Fruit fly (Drosophila melanogaster): Measurements from ENCODE around the gene CG12289.

DNA sequence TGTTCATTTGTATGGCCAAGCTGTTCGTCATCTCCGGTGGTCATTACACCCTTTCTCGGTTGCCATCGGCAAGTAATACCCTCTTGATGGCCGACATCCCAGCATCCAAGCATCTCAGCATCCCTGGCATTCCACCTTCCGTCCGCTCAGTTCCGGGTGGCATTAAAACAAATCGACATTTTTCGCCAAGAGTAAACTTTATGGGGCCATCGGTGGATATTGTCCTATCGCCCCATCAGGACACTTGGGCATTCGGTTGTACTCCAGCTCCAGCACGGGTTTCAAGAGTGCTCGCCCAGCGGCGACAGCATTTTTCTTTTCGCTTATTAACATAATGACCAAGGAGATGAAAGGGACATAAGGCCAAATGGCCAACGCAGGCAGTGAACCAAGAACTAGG lies 18.0 kb downstream of the CG12289 start:
- TF ChIP-seq Sox102F (GFP tag; optimal IDR thresholded peaks at IDR 0.05) (no peak), CG3919 (GFP tag; optimal IDR thresholded peaks at IDR 0.05) (no peak), CG6808 (GFP tag; optimal IDR thresholded peaks at IDR 0.05) (no peak), CG8319 (GFP tag; optimal IDR thresholded peaks at IDR 0.05) (no peak), Eip93F (GFP tag; optimal IDR thresholded peaks at IDR 0.05) (no peak), dsx (GFP tag; optimal IDR thresholded peaks at IDR 0.05; ENCODE audit: poor library complexity, severe bottlenecking) (no peak), Hr4 (GFP tag; optimal IDR thresholded peaks at IDR 0.05) (no peak), Ets96B (tag; optimal IDR thresholded peaks at IDR 0.05) (no peak), CG16779 (tag; optimal IDR thresholded peaks at IDR 0.05) (no peak), OdsH (GFP tag; optimal IDR thresholded peaks at IDR 0.05) (no peak)

Data from whole organism, prepupa.